Fruit fly (Drosophila melanogaster) whole organism, embryonic: ENCODE measurements around the gene caz.

Experiments used
- Awh ChIP-seq: fragments of 200-800 bp; sonication (Bioruptor generic); IDR thresholded peaks from 2 replicates; pipeline ENCODE4, ENCODE4 v1.3.6; 2022; ENCODE audit warnings: missing biosample characterization, missing genetic modification characterization
- CG12071 ChIP-seq: fragments of 200-800 bp; sonication (Bioruptor generic); optimal IDR thresholded peaks from 3 replicates; lab custom pipeline; 2018; ENCODE audit warnings: missing biosample characterization, mild to moderate bottlenecking, missing genetic modification characterization
- CG12391 ChIP-seq: fragments of 200-800 bp; sonication (Bioruptor generic); optimal IDR thresholded peaks from 3 replicates; lab custom pipeline; 2018; ENCODE audit warnings: missing biosample characterization, mild to moderate bottlenecking, missing genetic modification characterization, moderate library complexity
- CG13296 ChIP-seq: fragments of 200-800 bp; sonication (Bioruptor generic); optimal IDR thresholded peaks from 3 replicates; lab custom pipeline; 2018; ENCODE audit warnings: missing biosample characterization, mild to moderate bottlenecking, missing genetic modification characterization
- CG14050 ChIP-seq: fragments of 200-800 bp; sonication (Bioruptor generic); IDR thresholded peaks from 3 replicates; pipeline ENCODE4 v1.3.6; 2022; ENCODE audit warnings: missing biosample characterization, missing genetic modification characterization
- CG17328 ChIP-seq: fragments of 200-800 bp; sonication (Bioruptor generic); IDR thresholded peaks from 2 replicates; pipeline ENCODE4 v1.3.6; 2022; ENCODE audit warnings: missing biosample characterization, missing genetic modification characterization
- CG17612 ChIP-seq: fragments of 200-800 bp; sonication (Bioruptor generic); IDR thresholded peaks from 2 replicates; pipeline ENCODE4 v1.3.6; 2022; ENCODE audit warnings: missing biosample characterization, missing genetic modification characterization
- CG3065 ChIP-seq: fragments of 200-800 bp; sonication (Bioruptor generic); optimal IDR thresholded peaks from 2 replicates; lab custom pipeline; 2016; ENCODE audit warnings: missing biosample characterization, missing genetic modification characterization
- CG32767 ChIP-seq: fragments of 200-800 bp; sonication (Bioruptor generic); IDR thresholded peaks from 2 replicates; pipeline ENCODE4 v1.3.6; 2022; ENCODE audit warnings: missing biosample characterization, missing genetic modification characterization
- CG34376 ChIP-seq: fragments of 200-800 bp; sonication (Bioruptor generic); optimal IDR thresholded peaks from 2 replicates; lab custom pipeline; 2018; ENCODE audit warnings: missing biosample characterization, mild to moderate bottlenecking, missing genetic modification characterization
- CG3838 ChIP-seq: fragments of 200-800 bp; sonication (Bioruptor generic); optimal IDR thresholded peaks from 3 replicates; lab custom pipeline; 2016; ENCODE audit warnings: missing biosample characterization, missing genetic modification characterization
- CG5245 ChIP-seq: fragments of 200-800 bp; sonication (Bioruptor generic); optimal IDR thresholded peaks from 3 replicates; lab custom pipeline; 2016; ENCODE audit warnings: missing biosample characterization, missing genetic modification characterization
- ERR ChIP-seq: fragments of 200-800 bp; sonication (Bioruptor generic); optimal IDR thresholded peaks from 2 replicates; lab custom pipeline; 2016; ENCODE audit warnings: missing biosample characterization, missing genetic modification characterization
- HLH4C ChIP-seq: fragments of 200-800 bp; sonication (Bioruptor generic); IDR thresholded peaks from 3 replicates; pipeline ENCODE4 v1.3.6; 2022; ENCODE audit warnings: missing biosample characterization, missing genetic modification characterization; ENCODE audit not compliant: partially characterized antibody
- Hmr ChIP-seq: fragments of 200-800 bp; sonication (Bioruptor generic); optimal IDR thresholded peaks from 3 replicates; lab custom pipeline; 2017; ENCODE audit warnings: mild to moderate bottlenecking, missing biosample characterization, missing genetic modification reagents, missing genetic modification characterization
- Hr51 ChIP-seq, 2 experiments: fragments of 200-800 bp; sonication (Bioruptor generic); optimal IDR thresholded peaks; 2 replicates in 1 of 2; 3 replicates in 1 of 2; lab custom pipeline; 2016 to 2018; ENCODE audit warnings: missing biosample characterization in 2 of 2, missing genetic modification characterization in 2 of 2, mild to moderate bottlenecking in 1 of 2, moderate library complexity in 1 of 2
- Hr78 ChIP-seq, 2 experiments: fragments of 200-800 bp in 1 of 2; fragments of >200 bp in 1 of 2; sonication (Bioruptor generic) in 1 of 2; optimal IDR thresholded peaks; 2 replicates each; lab custom pipeline; 2017 to 2019; ENCODE audit warnings: missing biosample characterization in 2 of 2, missing genetic modification characterization in 2 of 2, mild to moderate bottlenecking in 1 of 2, moderate library complexity in 1 of 2
- Hsf ChIP-seq: fragments of 200-800 bp; sonication (Bioruptor generic); optimal IDR thresholded peaks from 3 replicates; lab custom pipeline; 2016; ENCODE audit warnings: missing biosample characterization, missing genetic modification characterization
- MESR4 ChIP-seq: fragments of 200-800 bp; sonication (Bioruptor generic); optimal IDR thresholded peaks from 2 replicates; lab custom pipeline; 2018; ENCODE audit warnings: missing biosample characterization, mild to moderate bottlenecking, missing genetic modification characterization, moderate library complexity
- Med ChIP-seq: fragments of 200-800 bp; sonication (Bioruptor generic); peaks from one replicate; lab custom pipeline; 2016; ENCODE audit warnings: missing biosample characterization, missing genetic modification characterization, mild to moderate bottlenecking, inconsistent platforms, moderate library complexity
- Opbp ChIP-seq: fragments of 200-800 bp; sonication (Bioruptor generic); IDR thresholded peaks from 3 replicates; pipeline ENCODE4 v1.3.6; 2022; ENCODE audit warnings: missing biosample characterization, missing genetic modification characterization; ENCODE audit not compliant: partially characterized antibody
- Rfx ChIP-seq: fragments of 200-800 bp; sonication (Bioruptor generic); IDR thresholded peaks from 2 replicates; pipeline ENCODE4 v1.3.6; 2022; ENCODE audit warnings: missing biosample characterization, missing genetic modification characterization
- ab ChIP-seq: fragments of 200-800 bp; sonication (Bioruptor generic); optimal IDR thresholded peaks from 2 replicates; lab custom pipeline; 2016; ENCODE audit warnings: missing biosample characterization, missing genetic modification characterization
- chif ChIP-seq, 2 experiments: fragments of 200-800 bp; sonication (Bioruptor generic); optimal IDR thresholded peaks; 3 replicates each; lab custom pipeline; 2016; ENCODE audit warnings: missing biosample characterization in 2 of 2, missing genetic modification characterization in 2 of 2
- chinmo ChIP-seq: fragments of 200-800 bp; sonication (Bioruptor generic); IDR thresholded peaks from 4 replicates; pipeline ENCODE4 v1.3.6; 2022; ENCODE audit warnings: missing biosample characterization, missing genetic modification characterization; ENCODE audit not compliant: partially characterized antibody
- crc ChIP-seq: fragments of 200-800 bp; sonication (Bioruptor generic); optimal IDR thresholded peaks from 2 replicates; lab custom pipeline; 2016; ENCODE audit warnings: missing biosample characterization, missing genetic modification characterization
- cwo ChIP-seq: fragments of 200-800 bp; sonication (Bioruptor generic); optimal IDR thresholded peaks from 3 replicates; lab custom pipeline; 2017; ENCODE audit warnings: missing biosample characterization, missing genetic modification characterization, mild to moderate bottlenecking, moderate library complexity, missing genetic modification reagents
- exex ChIP-seq: fragments of 200-800 bp; sonication (Bioruptor generic); optimal IDR thresholded peaks from 4 replicates; lab custom pipeline; 2018; ENCODE audit warnings: missing biosample characterization, mild to moderate bottlenecking, missing genetic modification characterization, moderate library complexity
- grn ChIP-seq: fragments of 200-800 bp; sonication (Bioruptor generic); optimal IDR thresholded peaks from 3 replicates; lab custom pipeline; 2017; ENCODE audit warnings: missing biosample characterization, missing genetic modification characterization
- jumu ChIP-seq: fragments of 200-800 bp; sonication (Bioruptor generic); optimal IDR thresholded peaks from 3 replicates; lab custom pipeline; 2016; ENCODE audit warnings: missing biosample characterization, missing genetic modification characterization
- maf-S ChIP-seq: fragments of 200-800 bp; sonication (Bioruptor generic); optimal IDR thresholded peaks from 2 replicates; lab custom pipeline; 2016; ENCODE audit warnings: missing biosample characterization, missing genetic modification characterization
- onecut ChIP-seq: fragments of 200-800 bp; sonication (Bioruptor generic); IDR thresholded peaks from 2 replicates; pipeline ENCODE4 v1.3.6; 2022; ENCODE audit warnings: missing biosample characterization, missing genetic modification characterization
- p53 ChIP-seq: fragments of 200-800 bp; sonication (Bioruptor generic); optimal IDR thresholded peaks from 2 replicates; lab custom pipeline; 2016; ENCODE audit warnings: missing biosample characterization, missing genetic modification characterization
- pan ChIP-seq, 4 experiments: fragments of >200 bp in 3 of 4; fragments of 200-800 bp in 1 of 4; sonication (Bioruptor generic) in 1 of 4; optimal IDR thresholded peaks in 3 of 4; IDR thresholded peaks in 1 of 4; 2 replicates each; pipeline versions ENCODE4 v1.3.6 to Lab custom; 2017 to 2022; ENCODE audit warnings: missing biosample characterization in 2 of 4, missing genetic modification characterization in 2 of 4, mixed read lengths in 1 of 4
- row ChIP-seq: fragments of 200-800 bp; sonication (Bioruptor generic); IDR thresholded peaks from 3 replicates; pipeline ENCODE4 v1.3.6; 2022; ENCODE audit warnings: missing biosample characterization, missing genetic modification characterization
- scrt ChIP-seq: fragments of 200-800 bp; sonication (Bioruptor generic); optimal IDR thresholded peaks from 2 replicates; lab custom pipeline; 2018; ENCODE audit warnings: missing biosample characterization, mild to moderate bottlenecking, missing genetic modification characterization, moderate library complexity
- sens ChIP-seq: fragments of 200-800 bp; sonication (Bioruptor generic); peaks from one replicate; lab custom pipeline; 2016; ENCODE audit warnings: missing biosample characterization, missing genetic modification characterization
- slou ChIP-seq: fragments of 200-800 bp; sonication (Bioruptor generic); optimal IDR thresholded peaks from 3 replicates; lab custom pipeline; 2016; ENCODE audit warnings: missing biosample characterization, missing genetic modification characterization
- wdn ChIP-seq: fragments of 200-800 bp; sonication (Bioruptor generic); IDR thresholded peaks from 2 replicates; pipeline ENCODE4 v1.3.6; 2022; ENCODE audit warnings: missing biosample characterization, missing genetic modification characterization
- zfh1 ChIP-seq: fragments of 200-800 bp; sonication (Bioruptor generic); IDR thresholded peaks from 3 replicates; pipeline ENCODE4 v1.3.6; 2022; ENCODE audit warnings: missing biosample characterization, missing genetic modification characterization

caz gene

DNA sequence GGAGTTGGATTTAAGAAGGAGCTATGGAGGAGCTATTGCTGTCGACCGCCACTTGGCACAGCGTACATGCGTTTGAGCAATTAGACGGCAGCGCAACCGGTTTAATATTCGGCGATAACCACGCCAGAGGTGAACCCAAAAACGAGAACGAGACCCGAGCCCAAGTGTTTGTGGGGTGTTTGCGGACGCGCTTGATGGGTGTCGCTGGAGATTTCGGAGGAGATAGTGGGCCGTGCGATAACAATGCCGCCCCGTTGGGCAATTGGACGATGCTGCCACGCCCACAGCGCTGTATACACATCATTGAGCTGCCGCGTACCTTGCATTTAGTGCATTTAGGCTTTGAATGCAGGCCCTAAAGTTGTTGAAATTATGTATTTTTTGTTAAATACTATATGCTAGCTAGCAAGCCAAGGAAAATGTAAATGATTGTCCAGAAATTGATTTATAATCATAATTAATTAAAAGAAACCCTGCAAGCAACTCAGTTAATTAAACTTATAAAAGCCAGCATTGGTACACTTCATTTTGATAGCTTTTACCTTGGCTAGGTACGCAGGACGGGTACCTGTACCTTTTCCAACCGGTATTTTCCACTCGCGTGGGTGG is 19.8 kb downstream of the caz start, which contains the start of gene Had1 (continued):
- no peak for TF ChIP-seq Hr51 (GFP tag; optimal IDR thresholded peaks at IDR 0.05; lab: Kevin White, UChicago)
- TF ChIP-seq HLH4C = 0 out of 3 replicates have a peak, but pooled peaks have one; percentile 34
- TF ChIP-seq CG12391 (tag; lab: Kevin White, UChicago) = no peak
- peak; percentile 34; the same call in 2 of the 3 replicates for TF ChIP-seq row (GFP tag; lab: Robert Waterston, UW)
- TF ChIP-seq chinmo (GFP tag; lab: Robert Waterston, UW) = no peak
- peak in 1 of 2 experiments; percentile 75 for TF ChIP-seq Hr78 (GFP tag; optimal IDR thresholded peaks at IDR 0.05; lab: Kevin White, UChicago)
- no peak for TF ChIP-seq chif (GFP tag; optimal IDR thresholded peaks at IDR 0.05; lab: Kevin White, UChicago)
- no peak for TF ChIP-seq CG13296 (GFP tag; lab: Kevin White, UChicago)
- TF ChIP-seq Opbp (GFP tag; lab: Robert Waterston, UW) = 0 out of 3 replicates have a peak, but pooled peaks have one; percentile 5
- peak; percentile 16 for TF ChIP-seq cwo
- peak; percentile 11 for TF ChIP-seq CG3065 (GFP tag; lab: Kevin White, UChicago)
- TF ChIP-seq Hmr (GFP tag; lab: Kevin White, UChicago) = no peak
- TF ChIP-seq crc (GFP tag; lab: Kevin White, UChicago) = no peak
- TF ChIP-seq Hsf (GFP tag; lab: Kevin White, UChicago) = no peak
- TF ChIP-seq exex (tag; lab: Kevin White, UChicago) = peak; percentile 77
- TF ChIP-seq CG3838 (GFP tag; lab: Kevin White, UChicago) = no peak
- peak; percentile 95 for TF ChIP-seq grn (GFP tag; lab: Kevin White, UChicago)
- TF ChIP-seq MESR4 (GFP tag; lab: Kevin White, UChicago) = peak; percentile 3
- no peak for TF ChIP-seq Awh
- TF ChIP-seq CG17612 (GFP tag; lab: Robert Waterston, UW) = no peak
- no peak for TF ChIP-seq pan (optimal IDR thresholded peaks at IDR 0.05; lab: Kevin White, UChicago)
- TF ChIP-seq pan (GFP tag; optimal IDR thresholded peaks at IDR 0.05 in 1 of 2, IDR thresholded peaks at IDR 0.05 in 1 of 2) = peak in 1 of 2 experiments; percentile 16
- TF ChIP-seq jumu (GFP tag; lab: Kevin White, UChicago) = no peak
- peak; percentile 81 for TF ChIP-seq CG34376 (GFP tag; lab: Kevin White, UChicago)
- TF ChIP-seq CG5245 (GFP tag; lab: Kevin White, UChicago) = no peak
- TF ChIP-seq Rfx (GFP tag; lab: Robert Waterston, UW) = peak; percentile 43; the same call in 1 of the 2 replicates
- TF ChIP-seq wdn (GFP tag; lab: Robert Waterston, UW) = no peak
- TF ChIP-seq CG32767 (GFP tag; lab: Robert Waterston, UW) = no peak

DNA sequence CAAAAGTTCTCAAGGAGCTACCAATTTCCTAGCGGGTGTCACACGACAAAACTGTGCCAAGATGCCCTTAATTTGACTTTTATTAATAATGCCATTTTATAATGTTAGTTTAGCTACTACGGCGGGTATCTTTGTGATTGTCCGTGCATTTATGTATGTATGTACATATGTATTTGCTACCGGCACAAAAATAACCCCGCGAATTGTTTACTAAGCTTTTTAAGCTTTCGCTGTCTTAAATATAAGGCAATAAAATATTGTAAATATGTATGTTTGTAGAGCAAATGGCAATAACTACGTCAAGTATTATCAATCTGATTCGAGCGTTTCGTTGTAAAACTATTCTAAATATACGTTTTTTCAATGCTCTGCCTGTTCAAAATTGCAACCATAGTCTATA is 20.3 kb downstream of the caz start:
- no peak for TF ChIP-seq slou (GFP tag; lab: Kevin White, UChicago)
- peak; percentile 13 for TF ChIP-seq CG13296 (GFP tag; lab: Kevin White, UChicago)
- TF ChIP-seq CG14050 (GFP tag; lab: Robert Waterston, UW) = no peak
- TF ChIP-seq p53 = no peak
- no peak for TF ChIP-seq onecut
- peak; percentile 44 for TF ChIP-seq ERR (GFP tag; lab: Kevin White, UChicago)
- TF ChIP-seq Med (GFP tag; lab: Kevin White, UChicago) = peak; percentile 2
- TF ChIP-seq maf-S = no peak
- TF ChIP-seq sens (GFP tag; lab: Kevin White, UChicago) = peak; percentile 44
- no peak for TF ChIP-seq Opbp (GFP tag; lab: Robert Waterston, UW)
- no peak for TF ChIP-seq zfh1
- no peak for TF ChIP-seq scrt (GFP tag; lab: Kevin White, UChicago)
- TF ChIP-seq CG17328 (GFP tag; lab: Robert Waterston, UW) = no peak
- TF ChIP-seq CG12071 = no peak
- TF ChIP-seq ab (GFP tag; lab: Kevin White, UChicago) = no peak
- TF ChIP-seq, all 482 proteins: peak for 4
